Fruit fly (Drosophila melanogaster): ENCODE data around the gene CG15399.

The CG15399 gene

DNA sequence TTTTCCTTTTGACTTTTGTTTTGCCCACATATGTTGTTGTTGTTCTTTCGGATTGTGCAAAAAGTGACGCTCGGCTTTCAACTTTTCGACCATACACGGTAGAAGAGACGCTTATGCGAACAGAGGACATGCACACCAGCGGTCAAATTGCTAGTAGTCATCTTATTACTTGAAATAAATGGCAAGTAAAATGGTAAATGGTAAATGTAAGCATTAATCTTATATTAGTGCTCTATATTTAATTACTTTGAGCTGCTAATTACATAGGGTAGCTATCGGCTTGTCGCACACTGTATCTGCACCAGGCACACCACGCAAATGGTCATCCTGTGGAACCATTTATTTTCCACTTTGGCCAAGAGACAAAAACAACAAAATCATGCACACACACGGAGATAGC lies 50.3 kb downstream of the CG15399 start (continued):
- no peak for TF ChIP-seq Awh (GFP tag; IDR thresholded peaks at IDR 0.05)
- no peak for TF ChIP-seq CG4360 (GFP tag; IDR thresholded peaks at IDR 0.05)
- no peak for TF ChIP-seq Myb (GFP tag; optimal IDR thresholded peaks at IDR 0.05)
- TF ChIP-seq cg (GFP tag; optimal IDR thresholded peaks at IDR 0.05): no peak
- no peak for TF ChIP-seq Fer1 (GFP tag; optimal IDR thresholded peaks at IDR 0.05)
- TF ChIP-seq Atf6 (GFP tag; IDR thresholded peaks at IDR 0.05): peak; percentile 10; the same call in 1 of the 2 replicates
- no peak for TF ChIP-seq CG32772 (GFP tag; IDR thresholded peaks at IDR 0.05)
- no peak for TF ChIP-seq Optix (GFP tag; IDR thresholded peaks at IDR 0.05)
- TF ChIP-seq CG12769 (tag; optimal IDR thresholded peaks at IDR 0.05): peak; percentile 30
- no peak for TF ChIP-seq ems (GFP tag; optimal IDR thresholded peaks at IDR 0.05)
- no peak for TF ChIP-seq CG17568 (GFP tag; optimal IDR thresholded peaks at IDR 0.05)
- no peak for TF ChIP-seq CG8290 (GFP tag; optimal IDR thresholded peaks at IDR 0.05)
- peak in 1 of 2 experiments; percentile 47 for TF ChIP-seq CG8290 (tag; optimal IDR thresholded peaks at IDR 0.05)
- peak; percentile 26; the same call in 1 of the 3 replicates for TF ChIP-seq CG11695 (GFP tag; IDR thresholded peaks at IDR 0.05)
- TF ChIP-seq pfk (GFP tag; optimal IDR thresholded peaks at IDR 0.05): no peak
- TF ChIP-seq nom (GFP tag; optimal IDR thresholded peaks at IDR 0.05): no peak
- no peak for TF ChIP-seq CG14050 (GFP tag; IDR thresholded peaks at IDR 0.05)
- no peak for TF ChIP-seq CG10321 (GFP tag; IDR thresholded peaks at IDR 0.05)
- no peak for TF ChIP-seq MESR4 (GFP tag; optimal IDR thresholded peaks at IDR 0.05)
- no peak for TF ChIP-seq tio (GFP tag; optimal IDR thresholded peaks at IDR 0.05)
- no peak for TF ChIP-seq ham (GFP tag; IDR thresholded peaks at IDR 0.05)
- TF ChIP-seq CG11504 (tag; optimal IDR thresholded peaks at IDR 0.05): peak; percentile 19
- TF ChIP-seq en (GFP tag; optimal IDR thresholded peaks at IDR 0.05): no peak
- no peak for TF ChIP-seq CG9876 (GFP tag; optimal IDR thresholded peaks at IDR 0.05)
- TF ChIP-seq CG33213 (GFP tag; optimal IDR thresholded peaks at IDR 0.05): no peak
- no peak for TF ChIP-seq Dad (GFP tag; optimal IDR thresholded peaks at IDR 0.05)
- TF ChIP-seq CG13775 (GFP tag; optimal IDR thresholded peaks at IDR 0.05): no peak
- no peak for TF ChIP-seq CG15696 (tag; optimal IDR thresholded peaks at IDR 0.05)
- TF ChIP-seq dati (GFP tag; IDR thresholded peaks at IDR 0.05): no peak
- peak; percentile 37 for TF ChIP-seq dmrt99B (tag; optimal IDR thresholded peaks at IDR 0.05)
- TF ChIP-seq CG2116 (GFP tag; optimal IDR thresholded peaks at IDR 0.05): no peak
- no peak for TF ChIP-seq Ets65A (GFP tag)
- TF ChIP-seq sima (GFP tag; optimal IDR thresholded peaks at IDR 0.05): no peak
- no peak for TF ChIP-seq CG18619 (GFP tag; optimal IDR thresholded peaks at IDR 0.05)
- no peak for TF ChIP-seq PHDP (tag; optimal IDR thresholded peaks at IDR 0.05)
- TF ChIP-seq seq (GFP tag; IDR thresholded peaks at IDR 0.05): no peak
- no peak for TF ChIP-seq pb (GFP tag; optimal IDR thresholded peaks at IDR 0.05)
- TF ChIP-seq CG7928 (GFP tag; optimal IDR thresholded peaks at IDR 0.05): no peak
- TF ChIP-seq Bdp1 (GFP tag; optimal IDR thresholded peaks at IDR 0.05): no peak
- TF ChIP-seq ranshi (GFP tag; IDR thresholded peaks at IDR 0.05): 0 out of 2 replicates have a peak, but pooled peaks have one; percentile 37
- TF ChIP-seq nau (GFP tag; optimal IDR thresholded peaks at IDR 0.05): no peak
- no peak for TF ChIP-seq tx (GFP tag; optimal IDR thresholded peaks at IDR 0.05)
- no peak for TF ChIP-seq stc (GFP tag; IDR thresholded peaks at IDR 0.05)
- TF ChIP-seq CG11247 (GFP tag; IDR thresholded peaks at IDR 0.05): peak; percentile 9; the same call in 1 of the 2 replicates
- TF ChIP-seq Six4 (GFP tag; optimal IDR thresholded peaks at IDR 0.05): no peak
- no peak for TF ChIP-seq tup (GFP tag; optimal IDR thresholded peaks at IDR 0.05)
- no peak for TF ChIP-seq Rfx (GFP tag; IDR thresholded peaks at IDR 0.05)
- no peak for TF ChIP-seq CG6175 (GFP tag; IDR thresholded peaks at IDR 0.05)
- 0 out of 2 replicates have a peak, but pooled peaks have one; percentile 18 for TF ChIP-seq CG6689 (GFP tag; IDR thresholded peaks at IDR 0.05)
- TF ChIP-seq E2f1 (GFP tag; IDR thresholded peaks at IDR 0.05): 0 out of 2 replicates have a peak, but pooled peaks have one; percentile 25
- TF ChIP-seq Ptx1 (GFP tag; IDR thresholded peaks at IDR 0.05): no peak
- peak; percentile 40 for TF ChIP-seq CG2120 (GFP tag; optimal IDR thresholded peaks at IDR 0.05)
- TF ChIP-seq YL-1 (GFP tag; optimal IDR thresholded peaks at IDR 0.05): no peak

All from whole organism, embryonic.